Worm (Caenorhabditis elegans): ENCODE data around the gene ZC8.6.

DNA sequence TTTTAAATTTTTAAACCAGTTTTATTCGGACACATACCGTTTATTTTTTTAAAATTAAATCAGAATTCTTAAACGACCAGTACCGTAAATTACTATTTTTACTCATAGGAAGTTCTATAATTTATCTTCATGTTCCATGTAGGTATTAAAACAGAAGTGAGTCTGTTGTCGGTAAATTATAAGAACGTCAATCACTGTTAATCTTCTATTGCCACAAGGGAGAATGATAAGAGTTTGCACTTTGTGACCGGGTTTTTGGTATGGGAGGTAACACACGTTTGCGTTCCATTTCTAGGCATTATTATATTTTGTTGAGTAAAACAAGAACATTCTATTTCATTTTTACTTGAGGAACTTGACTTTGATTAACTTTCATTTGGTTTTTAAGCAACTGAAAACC is 11.6 kb upstream of the ZC8.6 start, which contains the start of gene hsd-3:
- no peak for TF ChIP-seq nhr-11 (tag; optimal IDR thresholded peaks at IDR 0.05)
- TF ChIP-seq egl-27 (tag; optimal IDR thresholded peaks at IDR 0.05) = no peak
- TF ChIP-seq snpc-4 (tag; optimal IDR thresholded peaks at IDR 0.05) = no peak
- no peak for TF ChIP-seq ztf-11 (tag; optimal IDR thresholded peaks at IDR 0.05)
- TF ChIP-seq fkh-10 (GFP tag; optimal IDR thresholded peaks at IDR 0.05) = no peak
- TF ChIP-seq nhr-25 (tag; optimal IDR thresholded peaks at IDR 0.05) = no peak
- TF ChIP-seq ZK546.5 (tag; optimal IDR thresholded peaks at IDR 0.05) = no peak
- TF ChIP-seq eor-1 (tag; optimal IDR thresholded peaks at IDR 0.05) = no peak
- no peak for TF ChIP-seq sea-2 (GFP tag; optimal IDR thresholded peaks at IDR 0.05)
- TF ChIP-seq lsy-12 (tag; optimal IDR thresholded peaks at IDR 0.05) = no peak
- no peak for TF ChIP-seq nhr-237 (tag; optimal IDR thresholded peaks at IDR 0.05)
- TF ChIP-seq pqm-1 (tag; optimal IDR thresholded peaks at IDR 0.05) = no peak
- TF ChIP-seq unc-62 (GFP tag; optimal IDR thresholded peaks at IDR 0.05) = no peak
- no peak for TF ChIP-seq nfya-1 (tag; optimal IDR thresholded peaks at IDR 0.05; ENCODE audit: insufficient read depth)

All from whole organism, L3 larva.